Worm (Caenorhabditis elegans) whole organism, L4 larva: Measurements from ENCODE around the gene cyn-6.

Experiments
- F37D6.2 ChIP-seq: sonication (generic microtip); optimal IDR thresholded peaks from 2 replicates; lab custom pipeline; 2016; ENCODE audit warnings: mild to moderate bottlenecking, missing genetic modification characterization, missing compliant biosample characterization
- F44E2.7 ChIP-seq: fragments of 200-800 bp; sonication (Bioruptor generic); IDR thresholded peaks from 2 replicates; pipeline ENCODE4 v2.1.2; 2022; ENCODE audit warnings: missing genetic modification characterization, missing compliant biosample characterization
- F49E8.2 ChIP-seq: sonication (generic microtip); optimal IDR thresholded peaks from 2 replicates; lab custom pipeline; 2016; ENCODE audit warnings: missing compliant biosample characterization, mild to moderate bottlenecking, missing genetic modification characterization, borderline replicate concordance
- R02D3.7 ChIP-seq: fragments of 150-350 bp; sonication (generic microtip); optimal IDR thresholded peaks from 3 replicates; lab custom pipeline; 2014; ENCODE audit warnings: missing biosample characterization, missing genetic modification characterization
- Y105C5A.15 ChIP-seq: fragments of 200-800 bp; sonication (Bioruptor generic); IDR thresholded peaks from 2 replicates; pipeline ENCODE4 v1.3.6; 2022; ENCODE audit warnings: missing genetic modification characterization, missing compliant biosample characterization
- aha-1 ChIP-seq: fragments of 150-350 bp; peaks from one replicate; lab custom pipeline; 2014; ENCODE audit warnings: missing biosample characterization, missing genetic modification characterization
- ama-1 ChIP-seq: fragments of 150-350 bp; optimal IDR thresholded peaks from 2 replicates; lab custom pipeline; 2014; ENCODE audit warnings: inconsistent platforms, mixed read lengths
- ceh-28 ChIP-seq: fragments of 150-350 bp; optimal IDR thresholded peaks from 2 replicates; lab custom pipeline; 2014; ENCODE audit warnings: missing biosample characterization, missing genetic modification reagents, missing genetic modification characterization
- ceh-32 ChIP-seq: sonication (generic microtip); optimal IDR thresholded peaks from 2 replicates; lab custom pipeline; 2016; ENCODE audit warnings: mild to moderate bottlenecking, missing genetic modification characterization, missing compliant biosample characterization; ENCODE audit not compliant: poor library complexity
- ceh-44 ChIP-seq: fragments of 200-800 bp; sonication (Bioruptor generic); IDR thresholded peaks from 2 replicates; pipeline ENCODE4 v1.3.6; 2022; ENCODE audit warnings: missing genetic modification reagents, missing genetic modification characterization, missing compliant biosample characterization
- ceh-62 ChIP-seq: sonication (generic microtip); optimal IDR thresholded peaks from 2 replicates; lab custom pipeline; 2017; ENCODE audit warnings: missing biosample characterization, missing genetic modification characterization
- ces-1 ChIP-seq: fragments of 150-350 bp; sonication (generic microtip); optimal IDR thresholded peaks from 4 replicates; lab custom pipeline; 2014; ENCODE audit warnings: missing biosample characterization, missing genetic modification reagents, missing genetic modification characterization
- cey-2 ChIP-seq: sonication (generic microtip); optimal IDR thresholded peaks from 3 replicates; lab custom pipeline; 2017; ENCODE audit warnings: missing genetic modification characterization, mild to moderate bottlenecking, missing compliant biosample characterization, antibody characterized with exemption, borderline replicate concordance; ENCODE audit not compliant: insufficient read depth
- ctbp-1 ChIP-seq: fragments of 200-800 bp; sonication (Bioruptor generic); IDR thresholded peaks from 2 replicates; pipeline ENCODE4 v1.3.6; 2022; ENCODE audit warnings: missing genetic modification reagents, missing genetic modification characterization, missing compliant biosample characterization
- daf-16 ChIP-seq, 3 experiments: sonication (generic microtip); optimal IDR thresholded peaks; 2 replicates each; lab custom pipeline; 2016 to 2017; ENCODE audit warnings: missing genetic modification characterization in 3 of 3, missing genetic modification reagents in 3 of 3, mild to moderate bottlenecking in 2 of 3, missing compliant biosample characterization in 2 of 3, missing biosample characterization in 1 of 3, moderate library complexity in 1 of 3
- daf-19 ChIP-seq: fragments of 200-800 bp; sonication (Bioruptor generic); conservative IDR thresholded peaks from 2 replicates; pipeline ENCODE4 v1.3.6; 2022; ENCODE audit warnings: missing genetic modification characterization, missing compliant biosample characterization
- daf-8 ChIP-seq: fragments of 200-800 bp; sonication (Bioruptor generic); IDR thresholded peaks from 2 replicates; pipeline ENCODE4 v1.3.6; 2022; ENCODE audit warnings: missing genetic modification characterization, missing compliant biosample characterization
- dmd-8 ChIP-seq: fragments of 200-800 bp; sonication (Bioruptor generic); IDR thresholded peaks from 2 replicates; pipeline ENCODE4 v1.3.6; 2022; ENCODE audit warnings: missing genetic modification characterization, missing compliant biosample characterization
- dmd-9 ChIP-seq: fragments of 200-800 bp; sonication (Bioruptor generic); IDR thresholded peaks from 2 replicates; pipeline ENCODE4 v1.3.6; 2022; ENCODE audit warnings: missing genetic modification reagents, missing genetic modification characterization, missing compliant biosample characterization
- dpl-1 ChIP-seq: fragments of 150-350 bp; optimal IDR thresholded peaks from 2 replicates; lab custom pipeline; 2014; ENCODE audit warnings: missing biosample characterization, missing genetic modification reagents, missing genetic modification characterization
- duxl-1 ChIP-seq: sonication (generic microtip); optimal IDR thresholded peaks from 2 replicates; lab custom pipeline; 2016; ENCODE audit warnings: mild to moderate bottlenecking, missing genetic modification characterization, moderate library complexity, missing compliant biosample characterization; ENCODE audit not compliant: poor library complexity
- fkh-10 ChIP-seq: fragments of 150-350 bp; optimal IDR thresholded peaks from 2 replicates; lab custom pipeline; 2014; ENCODE audit warnings: missing biosample characterization, missing genetic modification reagents, missing genetic modification characterization
- hif-1 ChIP-seq, 2 experiments: sonication (generic microtip); optimal IDR thresholded peaks; 2 replicates each; lab custom pipeline; 2016 to 2017; ENCODE audit warnings: missing compliant biosample characterization in 2 of 2, missing genetic modification characterization in 2 of 2, missing genetic modification reagents in 2 of 2, missing genotype in 2 of 2, mild to moderate bottlenecking in 1 of 2
- hlh-11 ChIP-seq: fragments of 200-800 bp; sonication (Bioruptor generic); optimal IDR thresholded peaks from 2 replicates; lab custom pipeline; 2018; ENCODE audit warnings: mild to moderate bottlenecking, missing genetic modification characterization, missing compliant biosample characterization
- lin-13 ChIP-seq: fragments of 150-350 bp; optimal IDR thresholded peaks from 2 replicates; lab custom pipeline; 2014; ENCODE audit warnings: missing biosample characterization, missing genetic modification reagents, missing genetic modification characterization
- lin-15B ChIP-seq: fragments of 150-350 bp; sonication (generic microtip); optimal IDR thresholded peaks from 3 replicates; lab custom pipeline; 2014; ENCODE audit warnings: missing biosample characterization, missing genetic modification characterization
- lsy-2 ChIP-seq, 2 experiments: fragments of 150-350 bp in 1 of 2; sonication (generic microtip) in 1 of 2; optimal IDR thresholded peaks; 2 replicates each; lab custom pipeline; 2014 to 2017; ENCODE audit warnings: missing biosample characterization in 2 of 2, missing genetic modification characterization in 2 of 2
- madf-5 ChIP-seq, 2 experiments: fragments of 200-800 bp; sonication (Bioruptor generic); IDR thresholded peaks; 2 replicates each; pipeline ENCODE4 v1.3.6; 2022; ENCODE audit warnings: missing compliant biosample characterization in 2 of 2, missing genetic modification characterization in 2 of 2
- mdt-29 ChIP-seq: fragments of 200-800 bp; sonication (Bioruptor generic); IDR thresholded peaks from 2 replicates; pipeline ENCODE4 v1.3.6; 2022; ENCODE audit warnings: missing genetic modification reagents, missing genetic modification characterization, missing compliant biosample characterization
- mes-2 ChIP-seq: sonication (generic microtip); optimal IDR thresholded peaks from 2 replicates; lab custom pipeline; 2016; ENCODE audit warnings: missing genotype, mild to moderate bottlenecking, missing genetic modification characterization, missing compliant biosample characterization; ENCODE audit not compliant: poor library complexity, severe bottlenecking
- mxl-2 ChIP-seq: fragments of 200-800 bp; sonication (Bioruptor generic); conservative IDR thresholded peaks from 2 replicates; pipeline ENCODE4 v1.3.6; 2022; ENCODE audit warnings: missing genetic modification reagents, missing genetic modification characterization, missing compliant biosample characterization
- mxl-3 ChIP-seq: fragments of 200-800 bp; sonication (Bioruptor generic); optimal IDR thresholded peaks from 2 replicates; lab custom pipeline; 2018; ENCODE audit warnings: mild to moderate bottlenecking, missing genetic modification characterization, missing compliant biosample characterization
- nhr-10 ChIP-seq: fragments of 150-350 bp; optimal IDR thresholded peaks from 2 replicates; lab custom pipeline; 2014; ENCODE audit warnings: missing biosample characterization, missing genetic modification characterization
- nhr-11 ChIP-seq: fragments of 150-350 bp; optimal IDR thresholded peaks from 2 replicates; lab custom pipeline; 2014; ENCODE audit warnings: missing biosample characterization, missing genetic modification characterization
- nhr-25 ChIP-seq: sonication (generic microtip); optimal IDR thresholded peaks from 2 replicates; lab custom pipeline; 2017; ENCODE audit warnings: missing genetic modification characterization, mild to moderate bottlenecking, missing compliant biosample characterization, antibody characterized with exemption, moderate library complexity, borderline replicate concordance; ENCODE audit not compliant: insufficient read depth
- nhr-41 ChIP-seq: fragments of 200-800 bp; sonication (Bioruptor generic); IDR thresholded peaks from 2 replicates; pipeline ENCODE4 v1.3.6; 2022; ENCODE audit warnings: missing genetic modification reagents, missing genetic modification characterization, missing compliant biosample characterization
- nhr-48 ChIP-seq: sonication (generic microtip); optimal IDR thresholded peaks from 2 replicates; lab custom pipeline; 2016; ENCODE audit warnings: mild to moderate bottlenecking, missing genetic modification characterization, missing compliant biosample characterization
- nhr-6 ChIP-seq: fragments of 150-350 bp; optimal IDR thresholded peaks from 2 replicates; lab custom pipeline; 2014; ENCODE audit warnings: missing biosample characterization, missing genetic modification characterization
- nhr-76 ChIP-seq: fragments of 150-350 bp; optimal IDR thresholded peaks from 2 replicates; lab custom pipeline; 2014; ENCODE audit warnings: missing biosample characterization, missing genetic modification characterization
- php-3 ChIP-seq: fragments of 200-800 bp; sonication (Bioruptor generic); IDR thresholded peaks from 2 replicates; pipeline ENCODE4 v1.3.6; 2022; ENCODE audit warnings: missing genetic modification reagents, missing genetic modification characterization, missing compliant biosample characterization
- set-16 ChIP-seq: fragments of 200-800 bp; sonication (Bioruptor generic); IDR thresholded peaks from 2 replicates; pipeline ENCODE4 v1.3.6; 2022; ENCODE audit warnings: missing genetic modification reagents, missing genetic modification characterization, missing compliant biosample characterization
- snpc-4 ChIP-seq: fragments of 150-350 bp; optimal IDR thresholded peaks from 2 replicates; lab custom pipeline; 2014; ENCODE audit warnings: missing biosample characterization, missing genetic modification characterization
- zfp-2 ChIP-seq: sonication (generic microtip); optimal IDR thresholded peaks from 2 replicates; lab custom pipeline; 2016; ENCODE audit warnings: mild to moderate bottlenecking, missing genetic modification characterization, missing compliant biosample characterization
- zfp-3 ChIP-seq: fragments of 200-800 bp; sonication (Bioruptor generic); conservative IDR thresholded peaks from 2 replicates; pipeline ENCODE4 v1.3.6; 2022; ENCODE audit warnings: missing genetic modification reagents, missing genetic modification characterization, missing compliant biosample characterization
- zip-11 ChIP-seq: fragments of 200-800 bp; sonication (Bioruptor generic); IDR thresholded peaks from 2 replicates; pipeline ENCODE4 v1.3.6; 2022; ENCODE audit warnings: missing genetic modification characterization, missing compliant biosample characterization

The cyn-6 gene

ce11 chrIII:783254-783753 lies 10.1 kb downstream of the cyn-6 start, which contains the start of the genes dagl-2 and ppm-1.G (continued):
- TF ChIP-seq ceh-32 (tag; lab: Kevin White, UChicago), result no peak
- TF ChIP-seq mes-2 (tag; lab: Kevin White, UChicago), result peak; percentile 97
- peak; percentile 10 for TF ChIP-seq lin-13 (GFP tag; lab: Kevin White, UChicago)
- TF ChIP-seq hif-1 (tag; optimal IDR thresholded peaks at IDR 0.05; lab: Kevin White, UChicago), result peak in 1 of 2 experiments; percentile 82
- peak; percentile 72 for TF ChIP-seq nhr-6 (tag; lab: Kevin White, UChicago)
- TF ChIP-seq nhr-11 (tag; lab: Kevin White, UChicago), result peak; percentile 28
- TF ChIP-seq daf-8 (GFP tag; lab: Robert Waterston, UW), result no peak
- TF ChIP-seq ama-1 (lab: Kevin White, UChicago), result no peak
- TF ChIP-seq nhr-76, result no peak
- TF ChIP-seq ctbp-1, result no peak
- TF ChIP-seq mxl-2, result no peak
- no peak for TF ChIP-seq cey-2 (tag; lab: Kevin White, UChicago)
- 0 out of 2 replicates have a peak, but pooled peaks have one; percentile 29 for TF ChIP-seq dmd-9
- TF ChIP-seq R02D3.7 (tag; lab: Kevin White, UChicago), result no peak
- TF ChIP-seq madf-5 (GFP tag; IDR thresholded peaks at IDR 0.05; lab: Robert Waterston, UW), result no peak
- TF ChIP-seq dpl-1 (GFP tag; lab: Kevin White, UChicago), result peak; percentile 72
- no peak for TF ChIP-seq daf-19 (GFP tag; lab: Robert Waterston, UW)
- peak; percentile 52 for TF ChIP-seq fkh-10 (GFP tag; lab: Kevin White, UChicago)
- no peak for TF ChIP-seq set-16
- no peak for TF ChIP-seq ces-1 (GFP tag; lab: Kevin White, UChicago)
- peak; percentile 36 for TF ChIP-seq lin-15B (tag; lab: Kevin White, UChicago)
- no peak for TF ChIP-seq ceh-28
- no peak for TF ChIP-seq nhr-48 (tag; lab: Kevin White, UChicago)
- no peak for TF ChIP-seq F44E2.7 (GFP tag; lab: Robert Waterston, UW)

- TF ChIP-seq nhr-41, result no peak
- no peak for TF ChIP-seq zip-11
- TF ChIP-seq aha-1 (tag; lab: Kevin White, UChicago), result peak; percentile 34
- no peak for TF ChIP-seq F49E8.2 (tag; lab: Kevin White, UChicago)
- no peak for TF ChIP-seq snpc-4 (tag; lab: Kevin White, UChicago)
- TF ChIP-seq hlh-11, result no peak
Measured at ce11 chrIII:789604-790003, 16.4 kb downstream of the cyn-6 start.

DNA sequence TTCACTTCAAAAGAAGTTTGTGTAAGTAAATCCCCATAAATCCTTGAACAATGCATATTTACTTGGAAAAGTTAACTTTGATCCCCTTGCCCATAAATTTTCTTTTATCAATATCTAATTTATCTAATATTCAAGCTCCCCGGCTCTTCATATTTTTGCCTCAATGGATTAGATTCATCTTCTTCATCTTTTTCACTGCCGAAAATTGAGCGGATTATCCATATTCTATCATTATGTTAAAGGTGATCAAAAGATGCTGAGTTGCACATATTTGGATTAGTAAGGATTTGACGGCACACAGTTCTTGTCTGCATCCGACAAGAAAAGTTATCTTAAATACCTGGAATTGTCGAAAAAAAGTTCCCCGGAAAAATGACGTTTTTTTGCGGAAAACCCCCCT lies 17.4 kb downstream of the cyn-6 start:
- TF ChIP-seq nhr-10 (tag; lab: Kevin White, UChicago), result no peak

- TF ChIP-seq ceh-32 (tag; lab: Kevin White, UChicago), result no peak
- TF ChIP-seq mxl-2, result no peak
- peak; percentile 51 for TF ChIP-seq mxl-3 (GFP tag; lab: Kevin White, UChicago)
- no peak for TF ChIP-seq nhr-25 (tag; lab: Kevin White, UChicago)
- no peak for TF ChIP-seq ceh-44 (GFP tag; lab: Robert Waterston, UW)
- peak; percentile 94 to 99 for TF ChIP-seq lsy-2 (tag; optimal IDR thresholded peaks at IDR 0.05; lab: Kevin White, UChicago)
- TF ChIP-seq duxl-1 (tag; lab: Kevin White, UChicago), result peak; percentile 42
- no peak for TF ChIP-seq php-3
- peak; percentile 38 for TF ChIP-seq F37D6.2 (tag; lab: Kevin White, UChicago)
- TF ChIP-seq mdt-29 (GFP tag; lab: Robert Waterston, UW), result 0 out of 2 replicates have a peak, but pooled peaks have one; percentile 26
- no peak for TF ChIP-seq Y105C5A.15 (GFP tag; lab: Robert Waterston, UW)
- no peak for TF ChIP-seq zfp-2 (tag; lab: Kevin White, UChicago)
- TF ChIP-seq zfp-3 (GFP tag; lab: Robert Waterston, UW), result no peak
- TF ChIP-seq ces-1 (GFP tag; lab: Kevin White, UChicago), result no peak
- TF ChIP-seq lin-13 (GFP tag; lab: Kevin White, UChicago), result no peak
- TF ChIP-seq madf-5 (GFP tag; IDR thresholded peaks at IDR 0.05; lab: Robert Waterston, UW), result no peak
- TF ChIP-seq dmd-8 (GFP tag; lab: Robert Waterston, UW), result no peak
- peak in 1 of 2 experiments; percentile 61 for TF ChIP-seq hif-1 (tag; optimal IDR thresholded peaks at IDR 0.05; lab: Kevin White, UChicago)
- TF ChIP-seq ceh-28, result no peak
- TF ChIP-seq ceh-62 (tag; lab: Kevin White, UChicago), result no peak
- TF ChIP-seq daf-16 (GFP tag; optimal IDR thresholded peaks at IDR 0.05; lab: Kevin White, UChicago), result no peak
- TF ChIP-seq daf-16 (tag; optimal IDR thresholded peaks at IDR 0.05; lab: Kevin White, UChicago), result peak; percentile 29
Measured at ce11 chrIII:793595-793994, 20.4 kb downstream of the cyn-6 start, which contains the start of gene snt-2. TSS of gene snt-2 (minus strand) at chrIII:793733.
